Fruit fly (Drosophila melanogaster) whole organism, pupa: ENCODE measurements around the gene Jasper.
A peak's percentile ranks its signal among the peaks of the same experiment; 100 is the strongest.

ENCODE experiments used
- CG10348 ChIP-seq: fragments of 200-800 bp; sonication (Bioruptor generic); IDR thresholded peaks from 2 replicates; pipeline ENCODE4 v1.3.6; 2022; ENCODE audit warnings: missing biosample characterization, missing genetic modification characterization
- CG12605 ChIP-seq: fragments of 200-800 bp; sonication (Bioruptor generic); IDR thresholded peaks from 2 replicates; pipeline ENCODE4 v1.3.6; 2022; ENCODE audit warnings: missing biosample characterization, missing genetic modification characterization
- CG13204 ChIP-seq: fragments of 200-800 bp; sonication (Bioruptor generic); optimal IDR thresholded peaks from 2 replicates; lab custom pipeline; 2018; ENCODE audit warnings: missing biosample characterization, mild to moderate bottlenecking, missing genetic modification characterization, moderate library complexity
- CG14655 ChIP-seq: fragments of 200-800 bp; sonication (Bioruptor generic); optimal IDR thresholded peaks from 3 replicates; lab custom pipeline; 2017; ENCODE audit warnings: mild to moderate bottlenecking, missing biosample characterization, missing genetic modification reagents, missing genetic modification characterization
- CG15710 ChIP-seq: fragments of 200-800 bp; sonication (Bioruptor generic); optimal IDR thresholded peaks from 2 replicates; lab custom pipeline; 2018; ENCODE audit warnings: missing biosample characterization, mild to moderate bottlenecking, missing genetic modification characterization, moderate library complexity
- CG17806 ChIP-seq: fragments of 200-800 bp; sonication (Bioruptor generic); optimal IDR thresholded peaks from 2 replicates; lab custom pipeline; 2018; ENCODE audit warnings: missing biosample characterization, mild to moderate bottlenecking, missing genetic modification characterization, moderate library complexity
- CG32121 ChIP-seq: fragments of 200-800 bp; sonication (Bioruptor generic); IDR thresholded peaks from 2 replicates; pipeline ENCODE4 v1.3.6; 2022; ENCODE audit warnings: missing biosample characterization, missing genetic modification characterization
- CG34367 ChIP-seq: fragments of 200-800 bp; sonication (Bioruptor generic); optimal IDR thresholded peaks from 2 replicates; lab custom pipeline; 2018; ENCODE audit warnings: missing biosample characterization, mild to moderate bottlenecking, missing genetic modification characterization
- CG4496 ChIP-seq: fragments of 200-800 bp; sonication (Bioruptor generic); IDR thresholded peaks from 3 replicates; pipeline ENCODE4 v1.3.6; 2022; ENCODE audit warnings: missing biosample characterization, missing genetic modification characterization
- CG8159 ChIP-seq: fragments of 200-800 bp; sonication (Bioruptor generic); optimal IDR thresholded peaks from 3 replicates; lab custom pipeline; 2018; ENCODE audit warnings: missing biosample characterization, mild to moderate bottlenecking, missing genetic modification characterization, moderate library complexity
- CG8301 ChIP-seq: fragments of 200-800 bp; sonication (Bioruptor generic); optimal IDR thresholded peaks from 2 replicates; lab custom pipeline; 2018; ENCODE audit warnings: missing biosample characterization, mild to moderate bottlenecking, missing genetic modification characterization
- CG9948 ChIP-seq: fragments of 200-800 bp; sonication (Bioruptor generic); optimal IDR thresholded peaks from 2 replicates; lab custom pipeline; 2018; ENCODE audit warnings: missing biosample characterization, mild to moderate bottlenecking, missing genetic modification characterization, moderate library complexity
- D1 ChIP-seq: fragments of 200-800 bp; sonication (Bioruptor generic); optimal IDR thresholded peaks from 2 replicates; lab custom pipeline; 2018; ENCODE audit warnings: missing biosample characterization, mild to moderate bottlenecking, missing genetic modification characterization, moderate library complexity
- EcR ChIP-seq: fragments of 200-800 bp; sonication (Bioruptor generic); optimal IDR thresholded peaks from 3 replicates; lab custom pipeline; 2019; ENCODE audit warnings: missing biosample characterization, missing genetic modification characterization, mild to moderate bottlenecking, moderate library complexity, missing genetic modification reagents
- Ets98B ChIP-seq: fragments of 200-800 bp; sonication (Bioruptor generic); IDR thresholded peaks from 2 replicates; pipeline ENCODE4 v1.3.6; 2022; ENCODE audit warnings: missing biosample characterization, missing genetic modification characterization
- Pif1A ChIP-seq: fragments of 200-800 bp; sonication (Bioruptor generic); optimal IDR thresholded peaks from 3 replicates; lab custom pipeline; 2016; ENCODE audit warnings: missing biosample characterization, missing genetic modification characterization
- Pif1B ChIP-seq: fragments of 200-800 bp; sonication (Bioruptor generic); optimal IDR thresholded peaks from 3 replicates; lab custom pipeline; 2016; ENCODE audit warnings: missing biosample characterization, missing genetic modification characterization
- Snoo ChIP-seq: fragments of 200-800 bp; sonication (Bioruptor generic); optimal IDR thresholded peaks from 3 replicates; lab custom pipeline; 2017; ENCODE audit warnings: missing biosample characterization, mild to moderate bottlenecking, missing genetic modification characterization, inconsistent platforms
- fd96Ca ChIP-seq: fragments of 200-800 bp; sonication (Bioruptor generic); IDR thresholded peaks from 3 replicates; pipeline ENCODE4 v1.3.6; 2022; ENCODE audit warnings: missing biosample characterization, missing genetic modification characterization
- gl ChIP-seq: fragments of 200-800 bp; sonication (Bioruptor generic); optimal IDR thresholded peaks from 2 replicates; lab custom pipeline; 2018; ENCODE audit warnings: missing biosample characterization, mild to moderate bottlenecking, missing genetic modification characterization
- rn ChIP-seq: fragments of 200-800 bp; sonication (Bioruptor generic); IDR thresholded peaks from 2 replicates; pipeline ENCODE4 v1.3.6; 2022; ENCODE audit warnings: missing biosample characterization, missing genetic modification characterization

Gene Jasper

DNA sequence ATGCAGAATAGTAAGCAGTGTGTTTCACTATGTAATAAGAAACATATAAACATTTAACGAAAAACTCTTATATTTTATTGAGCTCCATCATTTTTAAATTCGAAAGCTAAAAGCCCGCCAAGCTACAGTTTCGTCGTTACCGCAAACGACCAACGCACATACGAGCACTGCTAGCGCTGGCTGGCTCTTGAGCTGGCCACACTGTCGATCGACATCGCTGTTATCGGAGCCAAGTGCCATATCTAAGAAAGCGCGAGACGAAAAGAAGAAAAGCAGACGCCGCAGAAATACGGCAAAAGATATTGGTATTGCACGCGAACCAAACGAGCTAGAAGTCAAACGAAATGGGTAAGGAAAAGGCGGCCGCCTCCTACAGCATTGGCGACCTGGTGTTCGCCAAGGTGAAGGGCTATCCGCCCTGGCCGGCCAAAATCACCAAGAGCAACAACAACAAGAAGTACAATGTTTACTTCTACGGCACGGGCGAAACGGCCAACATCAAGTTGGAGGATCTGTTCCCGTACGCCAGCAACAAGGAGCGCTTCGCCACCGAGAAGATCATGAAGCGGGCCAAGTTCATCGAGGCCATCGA, at the start of gene Jasper:
Gene Jasper, plus strand, starts transcription at position 60 of the 592 bp plus-strand sequence.
- no peak for TF ChIP-seq D1 (tag; lab: Kevin White, UChicago)
- TF ChIP-seq rn (GFP tag; lab: Robert Waterston, UW): no peak
- no peak for TF ChIP-seq CG32121
- TF ChIP-seq CG8159 (tag; lab: Kevin White, UChicago): no peak
- no peak for TF ChIP-seq CG15710 (tag; lab: Kevin White, UChicago)
- TF ChIP-seq Ets98B (GFP tag; lab: Robert Waterston, UW): no peak
- no peak for TF ChIP-seq Snoo (tag; lab: Kevin White, UChicago)
- TF ChIP-seq CG10348 (GFP tag; lab: Robert Waterston, UW): no peak
- TF ChIP-seq CG4496 (GFP tag; lab: Robert Waterston, UW): no peak; the same call in 2 of the 3 replicates
- no peak for TF ChIP-seq CG34367 (tag; lab: Kevin White, UChicago)
- TF ChIP-seq CG14655 (GFP tag; lab: Kevin White, UChicago): no peak
- TF ChIP-seq CG17806: no peak
- no peak for TF ChIP-seq Pif1B
- no peak for TF ChIP-seq CG13204
- no peak for TF ChIP-seq fd96Ca (GFP tag; lab: Robert Waterston, UW)
- TF ChIP-seq gl (tag; lab: Kevin White, UChicago): no peak
- TF ChIP-seq EcR (GFP tag; lab: Kevin White, UChicago): no peak
- TF ChIP-seq CG8301 (tag; lab: Kevin White, UChicago): no peak
- no peak for TF ChIP-seq CG9948 (tag; lab: Kevin White, UChicago)
- no peak for TF ChIP-seq CG12605 (GFP tag; lab: Robert Waterston, UW)
- TF ChIP-seq, all 21 proteins: peak for 0

DNA sequence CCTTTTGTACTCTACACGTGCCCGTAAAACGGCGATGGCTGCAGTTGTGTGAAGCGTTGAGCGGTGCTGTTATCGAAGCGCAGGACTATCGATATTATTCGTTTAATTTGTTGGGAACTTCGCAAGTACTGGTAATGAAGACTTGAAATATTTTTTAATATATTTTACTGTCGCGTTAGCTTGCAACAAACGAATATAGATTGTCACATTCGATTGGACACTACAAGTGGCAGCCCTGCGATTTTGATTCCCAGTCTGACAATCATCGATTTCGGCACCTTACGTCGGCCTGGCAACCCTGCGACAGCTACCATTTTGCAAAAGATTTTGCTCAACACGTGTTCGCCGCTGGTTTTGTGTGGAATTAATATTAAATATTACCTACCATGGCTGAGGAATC, 47.7 kb upstream of the Jasper start, which contains the start of the genes Nlp and Nph:
Gene Nlp, plus strand, starts transcription at position 138 of the 400 bp plus-strand sequence.
Gene Nph, minus strand, starts transcription at position 214 of the 400 bp plus-strand sequence.
- TF ChIP-seq Snoo (tag; lab: Kevin White, UChicago) (peak; percentile 14), CG8159 (tag; lab: Kevin White, UChicago) (no peak), CG4496 (GFP tag; lab: Robert Waterston, UW) (no peak), CG15710 (tag; lab: Kevin White, UChicago) (no peak), D1 (tag; lab: Kevin White, UChicago) (no peak), CG9948 (tag; lab: Kevin White, UChicago) (no peak), rn (GFP tag; lab: Robert Waterston, UW) (no peak), CG34367 (tag; lab: Kevin White, UChicago) (no peak)

DNA sequence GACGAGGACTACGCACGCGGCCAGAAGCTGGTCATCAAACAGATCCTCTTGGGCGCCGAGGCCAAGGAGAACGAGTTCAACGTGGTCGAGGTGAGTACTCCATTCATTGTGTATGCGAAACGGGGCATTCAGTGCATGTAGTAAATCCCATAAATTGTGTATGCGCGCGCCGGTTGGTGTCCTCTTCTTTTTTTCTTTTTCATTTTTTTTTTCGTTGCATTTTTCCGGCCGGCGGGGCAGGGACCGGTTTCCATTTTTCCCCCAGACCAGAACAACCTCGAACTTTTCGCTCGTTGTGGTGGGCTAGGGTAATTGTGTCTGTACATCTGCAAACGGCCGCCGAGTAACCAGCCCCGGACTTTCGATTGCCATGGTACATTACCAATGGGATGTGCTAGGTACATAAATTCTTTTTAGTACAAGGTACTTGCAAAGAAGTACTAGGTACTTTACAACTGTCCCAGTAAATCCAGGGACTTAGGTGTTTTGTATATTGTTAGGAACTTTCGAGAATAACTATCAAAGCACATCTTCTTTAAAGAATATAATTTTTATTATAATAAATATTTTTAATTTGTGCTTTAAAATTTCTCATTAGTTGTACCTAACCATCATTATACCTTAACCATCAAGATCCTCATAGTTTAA, 46.9 kb upstream of the Jasper start:
- peak; percentile 45 for TF ChIP-seq CG15710 (tag; lab: Kevin White, UChicago)
- TF ChIP-seq CG13204: no peak
- no peak for TF ChIP-seq CG10348 (GFP tag; lab: Robert Waterston, UW)
- TF ChIP-seq rn (GFP tag; lab: Robert Waterston, UW): no peak
- peak; percentile 55; the same call in 1 of the 3 replicates for TF ChIP-seq fd96Ca (GFP tag; lab: Robert Waterston, UW)
- peak; percentile 39 for TF ChIP-seq CG8301 (tag; lab: Kevin White, UChicago)
- TF ChIP-seq D1 (tag; lab: Kevin White, UChicago): no peak
- TF ChIP-seq CG4496 (GFP tag; lab: Robert Waterston, UW): peak; percentile 87
- TF ChIP-seq gl (tag; lab: Kevin White, UChicago): peak; percentile 86
- TF ChIP-seq EcR (GFP tag; lab: Kevin White, UChicago): peak; percentile 60
- no peak for TF ChIP-seq Pif1A (GFP tag; lab: Kevin White, UChicago)
- peak; percentile 76 for TF ChIP-seq Ets98B (GFP tag; lab: Robert Waterston, UW)
- TF ChIP-seq CG9948 (tag; lab: Kevin White, UChicago): no peak
- peak; percentile 53 for TF ChIP-seq Pif1B
- peak; percentile 42 for TF ChIP-seq CG17806
- peak; percentile 44 for TF ChIP-seq CG8159 (tag; lab: Kevin White, UChicago)
- peak; percentile 34 for TF ChIP-seq CG34367 (tag; lab: Kevin White, UChicago)
- peak; percentile 82 for TF ChIP-seq CG12605 (GFP tag; lab: Robert Waterston, UW)
- peak; percentile 63 for TF ChIP-seq CG14655 (GFP tag; lab: Kevin White, UChicago)
- no peak for TF ChIP-seq CG32121

DNA sequence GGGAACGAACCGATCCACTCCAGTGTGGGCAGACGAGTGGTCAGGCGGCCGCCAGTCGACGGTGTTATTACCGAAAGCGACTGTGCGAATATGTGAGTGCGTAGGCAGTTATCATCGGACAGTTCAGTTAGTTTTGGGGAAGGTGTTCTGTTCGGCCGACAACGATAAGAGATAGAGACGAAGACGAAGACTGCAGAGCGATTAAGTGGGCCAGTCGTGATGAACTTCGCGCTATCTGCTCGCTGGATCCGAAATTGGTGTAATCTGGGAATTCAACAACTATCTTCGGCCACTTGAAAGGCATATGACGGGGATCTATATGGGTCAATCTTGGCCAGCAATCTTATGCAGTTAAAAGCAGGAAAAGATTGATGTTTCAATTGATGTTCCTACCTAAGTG, 43.1 kb upstream of the Jasper start, which contains the start of gene CG7912:
Gene CG7912, minus strand, starts transcription at position 17 of the 400 bp plus-strand sequence.
- no peak for TF ChIP-seq CG15710 (tag; lab: Kevin White, UChicago)
- no peak for TF ChIP-seq Pif1A (GFP tag; lab: Kevin White, UChicago)
- no peak for TF ChIP-seq rn (GFP tag; lab: Robert Waterston, UW)
- no peak for TF ChIP-seq CG32121
- no peak for TF ChIP-seq CG10348 (GFP tag; lab: Robert Waterston, UW)
- no peak for TF ChIP-seq CG17806
- TF ChIP-seq CG13204: no peak
- no peak for TF ChIP-seq Ets98B (GFP tag; lab: Robert Waterston, UW)
- no peak for TF ChIP-seq EcR (GFP tag; lab: Kevin White, UChicago)
- no peak for TF ChIP-seq Snoo (tag; lab: Kevin White, UChicago)
- TF ChIP-seq D1 (tag; lab: Kevin White, UChicago): no peak
- TF ChIP-seq CG4496 (GFP tag; lab: Robert Waterston, UW): no peak
